Worm (Caenorhabditis elegans): ENCODE results near the gene gap-2.

The gap-2 gene

ce11 chrX:9551112-9551511 is 78.8 kb downstream of the gap-2 start (continued):
- TF ChIP-seq tbx-2 (tag; optimal IDR thresholded peaks at IDR 0.05): no peak
- TF ChIP-seq pha-4 (tag; optimal IDR thresholded peaks at IDR 0.05): peak; percentile 91
- TF ChIP-seq snpc-4 (tag; optimal IDR thresholded peaks at IDR 0.05): no peak

DNA sequence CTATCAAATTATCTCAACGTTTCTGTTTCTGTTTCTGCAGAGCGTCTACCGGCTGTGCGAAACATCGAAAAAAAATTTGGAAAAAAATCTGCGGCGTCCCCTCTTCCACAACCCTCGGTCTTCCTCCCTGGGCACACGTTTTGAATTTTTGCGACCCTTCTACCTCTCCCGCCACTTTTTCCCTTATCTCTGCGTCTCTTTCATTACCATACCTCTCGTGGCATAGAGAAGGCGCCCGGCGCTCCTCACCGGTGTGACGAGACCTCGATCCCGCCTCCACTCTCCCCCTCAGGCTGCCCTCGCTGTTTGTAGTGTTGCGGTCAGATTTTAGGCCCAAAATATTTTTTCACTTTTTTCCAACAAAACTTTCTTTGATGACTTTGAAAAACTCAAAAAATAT is 80.1 kb downstream of the gap-2 start:
- peak; percentile 38 for TF ChIP-seq egl-5 (tag; optimal IDR thresholded peaks at IDR 0.05)
- peak; percentile 54 for TF ChIP-seq nfya-1 (tag; optimal IDR thresholded peaks at IDR 0.05; ENCODE audit: insufficient read depth)
- TF ChIP-seq lin-15B (tag; optimal IDR thresholded peaks at IDR 0.05): no peak
- peak; percentile 70 for TF ChIP-seq nhr-25 (tag; optimal IDR thresholded peaks at IDR 0.05)
- peak; percentile 48 for TF ChIP-seq ama-1 (optimal IDR thresholded peaks at IDR 0.05)
- peak; percentile 25 for TF ChIP-seq pqm-1 (tag; optimal IDR thresholded peaks at IDR 0.05)
- no peak for TF ChIP-seq ceh-9 (tag; optimal IDR thresholded peaks at IDR 0.05)
- TF ChIP-seq zag-1 (tag; optimal IDR thresholded peaks at IDR 0.05): no peak
- peak; percentile 21 for TF ChIP-seq elt-2 (tag; optimal IDR thresholded peaks at IDR 0.05)
- TF ChIP-seq pha-4 (tag; optimal IDR thresholded peaks at IDR 0.05): peak; percentile 20

DNA sequence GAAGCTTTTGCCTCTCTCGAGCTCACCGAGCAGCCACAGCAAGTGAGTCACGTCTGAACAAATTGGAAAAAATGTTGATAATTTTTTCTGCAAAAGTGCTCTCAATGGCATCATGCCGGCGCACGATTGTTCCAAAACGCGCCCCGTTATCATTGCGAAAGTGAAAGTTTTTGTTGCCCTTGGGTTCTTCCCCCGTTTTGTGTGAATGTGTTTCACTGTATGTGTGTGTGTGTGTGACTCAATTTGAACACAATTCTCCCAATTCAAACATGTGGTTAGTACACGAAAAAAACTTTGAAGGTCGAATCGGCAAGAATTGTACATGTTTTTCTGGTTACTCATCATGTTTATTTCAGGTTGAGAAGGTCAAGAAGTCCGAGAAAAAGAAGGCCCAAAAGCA is 80.8 kb downstream of the gap-2 start:
- no peak for TF ChIP-seq nhr-76 (tag; optimal IDR thresholded peaks at IDR 0.05)
- TF ChIP-seq jun-1 (tag; optimal IDR thresholded peaks at IDR 0.05): peak; percentile 20
- no peak for TF ChIP-seq unc-62 (GFP tag; optimal IDR thresholded peaks at IDR 0.05)
- peak; percentile 83 for TF ChIP-seq elt-2 (tag; optimal IDR thresholded peaks at IDR 0.05)
- TF ChIP-seq tbx-2 (tag; optimal IDR thresholded peaks at IDR 0.05): no peak
- no peak for TF ChIP-seq ztf-4 (tag; optimal IDR thresholded peaks at IDR 0.05)
- TF ChIP-seq pqm-1 (tag; optimal IDR thresholded peaks at IDR 0.05): peak; percentile 97
- TF ChIP-seq egl-27 (tag; optimal IDR thresholded peaks at IDR 0.05): no peak
- TF ChIP-seq nhr-23 (tag; optimal IDR thresholded peaks at IDR 0.05): peak; percentile 20
- TF ChIP-seq ztf-11 (tag; optimal IDR thresholded peaks at IDR 0.05): no peak
- peak in 1 of 3 experiments; percentile 61 for TF ChIP-seq elt-3 (tag; optimal IDR thresholded peaks at IDR 0.05)
- no peak for TF ChIP-seq ceh-9 (tag; optimal IDR thresholded peaks at IDR 0.05)
- peak; percentile 90 for TF ChIP-seq nhr-25 (tag; optimal IDR thresholded peaks at IDR 0.05)
- peak; percentile 3 for TF ChIP-seq nhr-43 (tag; optimal IDR thresholded peaks at IDR 0.05; ENCODE audit: poor library complexity, severe bottlenecking)
- TF ChIP-seq R02D3.7 (tag; optimal IDR thresholded peaks at IDR 0.05): no peak
- peak; percentile 23 for TF ChIP-seq mdl-1 (tag; optimal IDR thresholded peaks at IDR 0.05)
- no peak for TF ChIP-seq nhr-12 (tag; optimal IDR thresholded peaks at IDR 0.05)
- TF ChIP-seq pha-4 (tag; optimal IDR thresholded peaks at IDR 0.05): peak; percentile 58

DNA sequence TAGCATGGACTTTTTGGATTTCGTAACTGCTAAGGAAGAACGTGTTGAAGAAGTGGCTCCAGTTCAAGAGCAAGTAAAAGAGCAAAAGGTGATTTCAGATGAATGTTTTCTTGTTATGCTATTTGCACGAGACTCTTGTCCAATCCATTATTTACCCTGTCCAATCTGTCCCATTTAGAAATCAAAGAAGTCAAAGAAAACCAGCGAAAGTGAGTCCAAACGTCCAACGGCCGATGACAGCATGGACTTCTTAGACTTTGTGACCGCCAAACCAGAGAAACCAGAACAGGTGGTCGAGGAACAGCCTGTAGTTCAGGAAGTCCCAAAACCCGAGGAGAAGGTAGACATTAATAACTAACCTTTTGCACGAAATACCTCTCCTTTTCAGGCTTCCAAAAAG is 83.0 kb downstream of the gap-2 start:
- TF ChIP-seq egl-5 (tag; optimal IDR thresholded peaks at IDR 0.05) (no peak), nhr-12 (tag; optimal IDR thresholded peaks at IDR 0.05) (no peak), elt-2 (tag; optimal IDR thresholded peaks at IDR 0.05) (no peak), unc-39 (tag; optimal IDR thresholded peaks at IDR 0.05) (no peak)

- TF ChIP-seq aly-2 (tag; optimal IDR thresholded peaks at IDR 0.05) (no peak), elt-2 (tag; optimal IDR thresholded peaks at IDR 0.05) (no peak), skn-1 (tag; optimal IDR thresholded peaks at IDR 0.05) (no peak), nhr-77 (tag; optimal IDR thresholded peaks at IDR 0.05) (no peak), snpc-4 (tag; optimal IDR thresholded peaks at IDR 0.05) (no peak), lin-39 (tag; optimal IDR thresholded peaks at IDR 0.05) (no peak), ceh-9 (tag; optimal IDR thresholded peaks at IDR 0.05) (no peak), nhr-43 (tag; optimal IDR thresholded peaks at IDR 0.05; ENCODE audit: poor library complexity, severe bottlenecking) (no peak)
Measured at ce11 chrX:9556038-9556437, 83.8 kb downstream of the gap-2 start.

DNA sequence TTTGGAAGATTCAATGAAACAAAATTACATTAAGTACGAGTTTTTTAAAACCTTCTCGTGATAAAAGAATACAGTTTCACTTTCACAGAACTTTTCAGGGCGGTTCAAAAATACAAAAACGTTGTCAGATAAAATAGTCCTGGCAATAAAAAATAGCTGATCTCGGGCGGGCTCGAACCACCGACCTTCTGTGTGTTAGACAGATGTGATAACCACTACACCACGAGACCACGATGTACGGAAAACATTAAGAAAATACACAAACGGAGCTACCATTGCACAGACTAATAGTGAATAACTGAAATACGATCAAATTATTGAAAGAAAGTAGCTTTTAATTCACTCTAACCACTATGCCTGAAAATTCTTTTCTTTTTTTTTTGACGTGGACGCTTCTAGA is 88.7 kb downstream of the gap-2 start:
- TF ChIP-seq mdl-1 (tag; optimal IDR thresholded peaks at IDR 0.05): no peak
- TF ChIP-seq pha-4 (tag; optimal IDR thresholded peaks at IDR 0.05): peak; percentile 35
- peak; percentile 50 for TF ChIP-seq ama-1 (optimal IDR thresholded peaks at IDR 0.05)
- no peak for TF ChIP-seq nhr-43 (tag; optimal IDR thresholded peaks at IDR 0.05; ENCODE audit: poor library complexity, severe bottlenecking)
- TF ChIP-seq ztf-11 (tag; optimal IDR thresholded peaks at IDR 0.05): no peak
- no peak for TF ChIP-seq egl-27 (tag; optimal IDR thresholded peaks at IDR 0.05)
- TF ChIP-seq mml-1 (tag; optimal IDR thresholded peaks at IDR 0.05): no peak
- TF ChIP-seq nhr-25 (tag; optimal IDR thresholded peaks at IDR 0.05): no peak
- TF ChIP-seq elt-2 (tag; optimal IDR thresholded peaks at IDR 0.05): peak; percentile 40
- peak; percentile 25 for TF ChIP-seq nfya-1 (tag; optimal IDR thresholded peaks at IDR 0.05; ENCODE audit: insufficient read depth)
